Fruit fly (Drosophila melanogaster) whole organism, embryonic: ENCODE data around the gene CG7304.

Experiments used
- B-H1 ChIP-seq: fragments of 200-800 bp; sonication (Bioruptor generic); IDR thresholded peaks from 3 replicates; pipeline ENCODE4 v1.3.6; 2022; ENCODE audit warnings: missing biosample characterization, missing genetic modification characterization
- CG11085 ChIP-seq: fragments of 200-800 bp; sonication (Bioruptor generic); IDR thresholded peaks from 2 replicates; pipeline ENCODE4 v1.3.6; 2022; ENCODE audit warnings: missing biosample characterization, missing genetic modification characterization
- CG12744 ChIP-seq: fragments of 200-800 bp; sonication (Bioruptor generic); optimal IDR thresholded peaks from 2 replicates; lab custom pipeline; 2016; ENCODE audit warnings: missing biosample characterization, missing genetic modification characterization
- CG14710 ChIP-seq: fragments of 200-800 bp; sonication (Bioruptor generic); optimal IDR thresholded peaks from 3 replicates; lab custom pipeline; 2019; ENCODE audit warnings: missing biosample characterization, mild to moderate bottlenecking, missing genetic modification characterization, moderate library complexity
- CG14860 ChIP-seq: fragments of 200-800 bp; sonication (Bioruptor generic); IDR thresholded peaks from 3 replicates; pipeline ENCODE4 v1.3.6; 2022; ENCODE audit warnings: missing biosample characterization, missing genetic modification characterization; ENCODE audit not compliant: partially characterized antibody
- CG15269 ChIP-seq: fragments of 200-800 bp; sonication (Bioruptor generic); optimal IDR thresholded peaks from 2 replicates; lab custom pipeline; 2018; ENCODE audit warnings: missing biosample characterization, mild to moderate bottlenecking, missing genetic modification characterization, moderate library complexity
- CG16813 ChIP-seq: fragments of 200-800 bp; sonication (Bioruptor generic); IDR thresholded peaks from 3 replicates; pipeline ENCODE4 v1.3.6; 2022; ENCODE audit warnings: missing biosample characterization, missing genetic modification characterization; ENCODE audit not compliant: partially characterized antibody
- CG17186 ChIP-seq: fragments of 200-800 bp; sonication (Bioruptor generic); optimal IDR thresholded peaks from 3 replicates; lab custom pipeline; 2017; ENCODE audit warnings: missing biosample characterization, missing genetic modification reagents, missing genetic modification characterization
- CG17359 ChIP-seq: fragments of 200-800 bp; sonication (Bioruptor generic); optimal IDR thresholded peaks from 3 replicates; lab custom pipeline; 2018; ENCODE audit warnings: missing biosample characterization, mild to moderate bottlenecking, missing genetic modification characterization, moderate library complexity
- CG30403 ChIP-seq: fragments of 200-800 bp; sonication (Bioruptor generic); optimal IDR thresholded peaks from 3 replicates; lab custom pipeline; 2016; ENCODE audit warnings: missing biosample characterization, missing genetic modification characterization
- CG5953 ChIP-seq: fragments of 200-800 bp; sonication (Bioruptor generic); IDR thresholded peaks from 2 replicates; pipeline ENCODE4 v1.3.6; 2022; ENCODE audit warnings: missing biosample characterization, missing genetic modification characterization
- CG7786 ChIP-seq: fragments of 200-800 bp; sonication (Bioruptor generic); optimal IDR thresholded peaks from 2 replicates; lab custom pipeline; 2016; ENCODE audit warnings: missing biosample characterization, missing genetic modification characterization
- CG9437 ChIP-seq: fragments of 200-800 bp; sonication (Bioruptor generic); optimal IDR thresholded peaks from 2 replicates; lab custom pipeline; 2018; ENCODE audit warnings: missing biosample characterization, mild to moderate bottlenecking, missing genetic modification characterization
- CG9609 ChIP-seq: fragments of 200-800 bp; sonication (Bioruptor generic); optimal IDR thresholded peaks from 3 replicates; lab custom pipeline; 2016; ENCODE audit warnings: missing biosample characterization, missing genetic modification characterization
- CG9727 ChIP-seq: fragments of 200-800 bp; sonication (Bioruptor generic); optimal IDR thresholded peaks from 3 replicates; lab custom pipeline; 2017; ENCODE audit warnings: missing biosample characterization, mild to moderate bottlenecking, missing genetic modification characterization
- CG9932 ChIP-seq: fragments of 200-800 bp; sonication (Bioruptor generic); IDR thresholded peaks from 2 replicates; pipeline ENCODE4 v1.3.6; 2022; ENCODE audit warnings: missing biosample characterization, missing genetic modification characterization
- Ets65A ChIP-seq: fragments of 200-800 bp; sonication (Bioruptor generic); peaks from one replicate; lab custom pipeline; 2016; ENCODE audit warnings: missing biosample characterization, missing genetic modification characterization
- Gug ChIP-seq: fragments of 200-800 bp; sonication (Bioruptor generic); IDR thresholded peaks from 4 replicates; pipeline ENCODE4 v1.3.6; 2022; ENCODE audit warnings: missing biosample characterization, missing genetic modification characterization
- HLH4C ChIP-seq: fragments of 200-800 bp; sonication (Bioruptor generic); IDR thresholded peaks from 3 replicates; pipeline ENCODE4 v1.3.6; 2022; ENCODE audit warnings: missing biosample characterization, missing genetic modification characterization; ENCODE audit not compliant: partially characterized antibody
- Lim3 ChIP-seq: fragments of 200-800 bp; sonication (Bioruptor generic); IDR thresholded peaks from 2 replicates; pipeline ENCODE4 v1.3.6; 2022; ENCODE audit warnings: missing biosample characterization, missing genetic modification characterization
- Med ChIP-seq: fragments of 200-800 bp; sonication (Bioruptor generic); peaks from one replicate; lab custom pipeline; 2016; ENCODE audit warnings: missing biosample characterization, missing genetic modification characterization, mild to moderate bottlenecking, inconsistent platforms, moderate library complexity
- NFAT ChIP-seq: fragments of 200-800 bp; sonication (Bioruptor generic); IDR thresholded peaks from 2 replicates; pipeline ENCODE4 v1.3.6; 2022; ENCODE audit warnings: missing biosample characterization, missing genetic modification characterization
- NfI ChIP-seq: fragments of 200-800 bp; sonication (Bioruptor generic); optimal IDR thresholded peaks from 3 replicates; lab custom pipeline; 2018; ENCODE audit warnings: missing biosample characterization, mild to moderate bottlenecking, missing genetic modification characterization, moderate library complexity
- Poxn ChIP-seq: fragments of 200-800 bp; sonication (Bioruptor generic); IDR thresholded peaks from 2 replicates; pipeline ENCODE4 v1.3.6; 2022; ENCODE audit warnings: missing biosample characterization, missing genetic modification characterization
- Spps ChIP-seq: fragments of 200-800 bp; sonication (Bioruptor generic); optimal IDR thresholded peaks from 2 replicates; lab custom pipeline; 2018; ENCODE audit warnings: missing biosample characterization, mild to moderate bottlenecking, missing genetic modification characterization
- Ssrp ChIP-seq: fragments of 200-800 bp; sonication (Bioruptor generic); optimal IDR thresholded peaks from 2 replicates; lab custom pipeline; 2018; ENCODE audit warnings: missing biosample characterization, mild to moderate bottlenecking, missing genetic modification characterization, moderate library complexity
- Usf ChIP-seq: fragments of 200-800 bp; sonication (Bioruptor generic); optimal IDR thresholded peaks from 2 replicates; lab custom pipeline; 2017; ENCODE audit warnings: missing genotype, missing biosample characterization, missing genetic modification characterization
- Vsx1 ChIP-seq: fragments of 200-800 bp; sonication (Bioruptor generic); optimal IDR thresholded peaks from 2 replicates; lab custom pipeline; 2017; ENCODE audit warnings: missing biosample characterization, mild to moderate bottlenecking, missing genetic modification characterization, missing genetic modification reagents
- ase ChIP-seq: fragments of 200-800 bp; sonication (Bioruptor generic); IDR thresholded peaks from 3 replicates; pipeline ENCODE4 v1.3.6; 2022; ENCODE audit warnings: missing biosample characterization, missing genetic modification characterization
- ash1 ChIP-seq: fragments of 200-800 bp; sonication (Bioruptor generic); optimal IDR thresholded peaks from 2 replicates; lab custom pipeline; 2018; ENCODE audit warnings: missing biosample characterization, mild to moderate bottlenecking, missing genetic modification characterization
- ato ChIP-seq: fragments of 200-800 bp; sonication (Bioruptor generic); IDR thresholded peaks from 2 replicates; pipeline ENCODE4 v1.3.6; 2022; ENCODE audit warnings: missing biosample characterization, missing genetic modification characterization; ENCODE audit not compliant: partially characterized antibody
- bcd ChIP-seq: fragments of 200-800 bp; sonication (Bioruptor generic); optimal IDR thresholded peaks from 2 replicates; lab custom pipeline; 2017; ENCODE audit warnings: missing biosample characterization, mild to moderate bottlenecking, missing genetic modification characterization
- cg ChIP-seq: fragments of 200-800 bp; sonication (Bioruptor generic); optimal IDR thresholded peaks from 3 replicates; lab custom pipeline; 2019; ENCODE audit warnings: missing biosample characterization, mild to moderate bottlenecking, missing genetic modification characterization, moderate library complexity
- chm ChIP-seq: fragments of 200-800 bp; sonication (Bioruptor generic); IDR thresholded peaks from 2 replicates; pipeline ENCODE4 v1.3.6; 2022; ENCODE audit warnings: missing biosample characterization, missing genetic modification characterization
- chn ChIP-seq: fragments of 200-800 bp; sonication (Bioruptor generic); optimal IDR thresholded peaks from 2 replicates; lab custom pipeline; 2016; ENCODE audit warnings: missing biosample characterization, missing genetic modification characterization
- da ChIP-seq: fragments of 200-800 bp; sonication (Bioruptor generic); optimal IDR thresholded peaks from 2 replicates; lab custom pipeline; 2016; ENCODE audit warnings: missing biosample characterization, missing genetic modification characterization
- dysf ChIP-seq: fragments of 200-800 bp; sonication (Bioruptor generic); IDR thresholded peaks from 3 replicates; pipeline ENCODE4 v1.3.6; 2022; ENCODE audit warnings: missing biosample characterization, missing genetic modification characterization
- esg ChIP-seq: fragments of 200-800 bp; sonication (Bioruptor generic); conservative IDR thresholded peaks from 2 replicates; pipeline ENCODE4 v1.3.6; 2022; ENCODE audit warnings: missing biosample characterization, missing genetic modification characterization
- ftz-f1 ChIP-seq: fragments of 200-800 bp; sonication (Bioruptor generic); optimal IDR thresholded peaks from 2 replicates; lab custom pipeline; 2016; ENCODE audit warnings: missing biosample characterization, missing genetic modification characterization
- gcm ChIP-seq: fragments of 200-800 bp; sonication (Bioruptor generic); optimal IDR thresholded peaks from 2 replicates; lab custom pipeline; 2019; ENCODE audit warnings: missing biosample characterization, mild to moderate bottlenecking, missing genetic modification characterization, moderate library complexity
- gt ChIP-seq: fragments of 200-800 bp; sonication (Bioruptor generic); IDR thresholded peaks from 2 replicates; pipeline ENCODE4 v1.3.6; 2022; ENCODE audit warnings: missing biosample characterization, missing genetic modification characterization
- ham ChIP-seq: fragments of 200-800 bp; sonication (Bioruptor generic); IDR thresholded peaks from 2 replicates; pipeline ENCODE4 v1.3.6; 2022; ENCODE audit warnings: missing biosample characterization, missing genetic modification characterization
- jing ChIP-seq: fragments of 200-800 bp; sonication (Bioruptor generic); optimal IDR thresholded peaks from 2 replicates; lab custom pipeline; 2018; ENCODE audit warnings: missing biosample characterization, mild to moderate bottlenecking, missing genetic modification characterization
- lmd ChIP-seq: fragments of 200-800 bp; sonication (Bioruptor generic); IDR thresholded peaks from 2 replicates; pipeline ENCODE4 v1.3.6; 2022; ENCODE audit warnings: missing biosample characterization, missing genetic modification characterization
- mirr ChIP-seq: fragments of 200-800 bp; sonication (Bioruptor generic); optimal IDR thresholded peaks from 3 replicates; lab custom pipeline; 2018; ENCODE audit warnings: missing biosample characterization, mild to moderate bottlenecking, missing genetic modification characterization
- nerfin-1 ChIP-seq: fragments of 200-800 bp; sonication (Bioruptor generic); optimal IDR thresholded peaks from 3 replicates; lab custom pipeline; 2019; ENCODE audit warnings: missing biosample characterization, mild to moderate bottlenecking, missing genetic modification characterization, moderate library complexity
- pita ChIP-seq: fragments of 200-800 bp; sonication (Bioruptor generic); optimal IDR thresholded peaks from 2 replicates; lab custom pipeline; 2017; ENCODE audit warnings: missing biosample characterization, mild to moderate bottlenecking, missing genetic modification characterization
- tio ChIP-seq: fragments of 200-800 bp; sonication (Bioruptor generic); optimal IDR thresholded peaks from 2 replicates; lab custom pipeline; 2017; ENCODE audit warnings: missing biosample characterization, missing genetic modification characterization, inconsistent platforms
- toy ChIP-seq: fragments of 200-800 bp; sonication (Bioruptor generic); IDR thresholded peaks from 2 replicates; pipeline ENCODE4 v1.3.6; 2022; ENCODE audit warnings: missing biosample characterization, missing genetic modification characterization
- tup ChIP-seq: fragments of 200-800 bp; sonication (Bioruptor generic); optimal IDR thresholded peaks from 2 replicates; lab custom pipeline; 2016; ENCODE audit warnings: missing biosample characterization, mild to moderate bottlenecking, missing genetic modification characterization, moderate library complexity
- tx ChIP-seq: fragments of 200-800 bp; sonication (Bioruptor generic); optimal IDR thresholded peaks from 2 replicates; lab custom pipeline; 2016; ENCODE audit warnings: missing biosample characterization, missing genetic modification characterization
- unc-4 ChIP-seq: fragments of 200-800 bp; sonication (Bioruptor generic); IDR thresholded peaks from 2 replicates; pipeline ENCODE4 v1.3.6; 2022; ENCODE audit warnings: missing biosample characterization, missing genetic modification characterization; ENCODE audit not compliant: partially characterized antibody
- wor ChIP-seq: fragments of 200-800 bp; sonication (Bioruptor generic); IDR thresholded peaks from 2 replicates; pipeline ENCODE4 v1.3.6; 2022; ENCODE audit warnings: missing biosample characterization, missing genetic modification characterization

CG7304 gene

DNA sequence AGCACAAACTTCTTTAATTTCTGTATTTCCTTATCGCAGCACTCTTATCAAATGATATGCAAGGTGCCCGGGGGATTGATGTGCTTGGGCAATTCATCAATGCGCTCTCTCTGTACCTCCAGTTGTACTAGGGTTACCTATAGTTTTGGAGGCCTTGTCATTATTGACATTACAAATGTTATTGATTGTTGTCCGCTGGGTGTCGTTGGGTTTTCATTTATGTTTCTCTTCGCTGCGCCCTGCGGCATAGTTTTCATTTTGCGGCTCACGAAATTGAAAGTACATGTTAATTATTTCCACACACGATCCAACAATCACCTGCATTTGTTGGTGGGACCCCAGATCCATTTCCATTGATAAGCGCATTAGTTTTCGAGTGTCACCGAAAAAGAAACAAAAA, 26.7 kb downstream of the CG7304 start (continued):
- TF ChIP-seq CG17359: peak; percentile 15
- TF ChIP-seq unc-4 (GFP tag; lab: Robert Waterston, UW): no peak
- no peak for TF ChIP-seq tio (GFP tag; lab: Kevin White, UChicago)
- no peak for TF ChIP-seq dysf
- TF ChIP-seq CG15269 (tag; lab: Kevin White, UChicago): no peak
- TF ChIP-seq CG9609 (GFP tag; lab: Kevin White, UChicago): no peak
- no peak for TF ChIP-seq wor (GFP tag; lab: Robert Waterston, UW)
- no peak for TF ChIP-seq Usf (GFP tag; lab: Kevin White, UChicago)
- TF ChIP-seq ash1 (GFP tag; lab: Kevin White, UChicago): no peak
- no peak for TF ChIP-seq toy (GFP tag; lab: Robert Waterston, UW)
- no peak for TF ChIP-seq ase (GFP tag; lab: Robert Waterston, UW)
- no peak for TF ChIP-seq CG17186 (GFP tag; lab: Kevin White, UChicago)
- no peak for TF ChIP-seq CG30403 (GFP tag; lab: Kevin White, UChicago)
- no peak for TF ChIP-seq lmd (GFP tag; lab: Robert Waterston, UW)
- TF ChIP-seq Med: peak; percentile 69
- TF ChIP-seq chm (GFP tag; lab: Robert Waterston, UW): peak; percentile 60; the same call in 1 of the 2 replicates
- TF ChIP-seq tx (GFP tag; lab: Kevin White, UChicago): no peak
- TF ChIP-seq Gug (GFP tag; lab: Robert Waterston, UW): no peak
- no peak for TF ChIP-seq ato (GFP tag; lab: Robert Waterston, UW)
- no peak for TF ChIP-seq tup (GFP tag; lab: Kevin White, UChicago)
- TF ChIP-seq ham (GFP tag; lab: Robert Waterston, UW): no peak
- TF ChIP-seq CG11085 (GFP tag; lab: Robert Waterston, UW): no peak
- no peak for TF ChIP-seq nerfin-1 (tag; lab: Kevin White, UChicago)
- TF ChIP-seq Poxn (GFP tag; lab: Robert Waterston, UW): no peak
- no peak for TF ChIP-seq CG9437 (GFP tag; lab: Kevin White, UChicago)
- no peak for TF ChIP-seq Ets65A (GFP tag; lab: Kevin White, UChicago)
- TF ChIP-seq CG16813 (GFP tag; lab: Robert Waterston, UW): no peak
- no peak for TF ChIP-seq HLH4C (GFP tag; lab: Robert Waterston, UW)
- no peak for TF ChIP-seq CG14860
- TF ChIP-seq Ssrp: no peak
- peak; percentile 11 for TF ChIP-seq CG14710 (tag; lab: Kevin White, UChicago)
- no peak for TF ChIP-seq esg (GFP tag; lab: Robert Waterston, UW)
- TF ChIP-seq NFAT (GFP tag; lab: Robert Waterston, UW): no peak
- TF ChIP-seq CG12744 (GFP tag; lab: Kevin White, UChicago): no peak
- no peak for TF ChIP-seq B-H1 (GFP tag; lab: Robert Waterston, UW)
- TF ChIP-seq jing (GFP tag; lab: Kevin White, UChicago): no peak
- TF ChIP-seq CG7786 (GFP tag; lab: Kevin White, UChicago): no peak
- no peak for TF ChIP-seq pita (GFP tag; lab: Kevin White, UChicago)
- TF ChIP-seq gcm (GFP tag; lab: Kevin White, UChicago): no peak
- no peak for TF ChIP-seq da (GFP tag; lab: Kevin White, UChicago)
- TF ChIP-seq chn (GFP tag; lab: Kevin White, UChicago): no peak
- TF ChIP-seq NfI (GFP tag; lab: Kevin White, UChicago): no peak
- no peak for TF ChIP-seq CG9932 (GFP tag; lab: Robert Waterston, UW)
- no peak for TF ChIP-seq Spps (tag; lab: Kevin White, UChicago)
- TF ChIP-seq CG5953: no peak
- TF ChIP-seq CG9727 (GFP tag; lab: Kevin White, UChicago): peak; percentile 1
- no peak for TF ChIP-seq Lim3 (GFP tag; lab: Robert Waterston, UW)
- TF ChIP-seq Vsx1 (GFP tag; lab: Kevin White, UChicago): peak; percentile 26
- TF ChIP-seq ftz-f1: no peak
- no peak for TF ChIP-seq cg (GFP tag; lab: Kevin White, UChicago)
- no peak for TF ChIP-seq bcd (GFP tag; lab: Kevin White, UChicago)
- TF ChIP-seq mirr (GFP tag; lab: Kevin White, UChicago): no peak
- TF ChIP-seq gt (GFP tag; lab: Robert Waterston, UW): no peak
